Worm (Caenorhabditis elegans) whole organism, L1 larva: ENCODE results near the gene syp-2.

Experiments used
- aly-2 ChIP-seq: fragments of 150-350 bp; optimal IDR thresholded peaks from 2 replicates; lab custom pipeline; 2014; ENCODE audit warnings: missing biosample characterization, missing genetic modification characterization
- ama-1 ChIP-seq: fragments of 150-350 bp; optimal IDR thresholded peaks from 2 replicates; lab custom pipeline; 2014
- ceh-63 ChIP-seq: fragments of 200-800 bp; sonication (Bioruptor generic); optimal IDR thresholded peaks from 2 replicates; lab custom pipeline; 2018; ENCODE audit warnings: mild to moderate bottlenecking, missing genetic modification characterization, missing compliant biosample characterization
- ceh-82 ChIP-seq, 3 experiments: fragments of 150-350 bp in 1 of 3; sonication (generic microtip) in 2 of 3; optimal IDR thresholded peaks; 2 replicates each; lab custom pipeline; 2014 to 2017; ENCODE audit warnings: missing biosample characterization in 3 of 3, missing genetic modification characterization in 3 of 3
- efl-1 ChIP-seq, 4 experiments: fragments of 150-350 bp; optimal IDR thresholded peaks in 3 of 4; peaks in 1 of 4; 1 replicate in 1 of 4; 2 replicates in 3 of 4; lab custom pipeline; 2014; ENCODE audit warnings: missing biosample characterization in 2 of 4, missing genetic modification characterization in 2 of 4, missing genetic modification reagents in 2 of 4
- elt-3 ChIP-seq, 6 experiments: fragments of 150-350 bp in 1 of 6; sonication (generic microtip); optimal IDR thresholded peaks; 2 replicates each; lab custom pipeline; 2017 to 2018; ENCODE audit warnings: missing biosample characterization in 6 of 6, missing genetic modification characterization in 6 of 6, inconsistent platforms in 1 of 6
- lir-3 ChIP-seq: sonication (generic microtip); optimal IDR thresholded peaks from 2 replicates; lab custom pipeline; 2016; ENCODE audit warnings: mild to moderate bottlenecking, missing genetic modification characterization, moderate library complexity, missing compliant biosample characterization; ENCODE audit not compliant: poor library complexity
- mep-1 ChIP-seq: fragments of 150-350 bp; optimal IDR thresholded peaks from 2 replicates; lab custom pipeline; 2014; ENCODE audit warnings: missing biosample characterization, missing genetic modification characterization
- nhr-28 ChIP-seq: fragments of 150-350 bp; optimal IDR thresholded peaks from 2 replicates; lab custom pipeline; 2014; ENCODE audit warnings: missing biosample characterization, missing genetic modification characterization
- nhr-76 ChIP-seq: sonication (generic microtip); optimal IDR thresholded peaks from 2 replicates; lab custom pipeline; 2017; ENCODE audit warnings: missing biosample characterization, missing genetic modification characterization
- pag-3 ChIP-seq: sonication (generic microtip); optimal IDR thresholded peaks from 2 replicates; lab custom pipeline; 2017; ENCODE audit warnings: missing genetic modification characterization, mild to moderate bottlenecking, missing compliant biosample characterization, antibody characterized with exemption, borderline replicate concordance; ENCODE audit not compliant: insufficient read depth
- swsn-7 ChIP-seq: sonication (generic microtip); optimal IDR thresholded peaks from 2 replicates; lab custom pipeline; 2016; ENCODE audit warnings: missing genetic modification characterization, missing compliant biosample characterization
- tbx-2 ChIP-seq: sonication (generic microtip); optimal IDR thresholded peaks from 2 replicates; lab custom pipeline; 2016; ENCODE audit warnings: missing genetic modification characterization, missing compliant biosample characterization
- ztf-11 ChIP-seq, 2 experiments: sonication (generic microtip); optimal IDR thresholded peaks; 2 replicates each; lab custom pipeline; 2016 to 2017; ENCODE audit warnings: missing genetic modification characterization in 2 of 2, missing biosample characterization in 1 of 2, missing compliant biosample characterization in 1 of 2

- no peak for TF ChIP-seq elt-3 (tag; optimal IDR thresholded peaks at IDR 0.05; lab: Kevin White, UChicago)
- TF ChIP-seq lir-3 (tag; lab: Kevin White, UChicago): no peak
- no peak for TF ChIP-seq tbx-2
- TF ChIP-seq nhr-76 (tag; lab: Kevin White, UChicago): no peak
- TF ChIP-seq ceh-82 (tag; optimal IDR thresholded peaks at IDR 0.05; lab: Kevin White, UChicago): no peak
- TF ChIP-seq swsn-7 (tag; lab: Kevin White, UChicago): no peak
- no peak for TF ChIP-seq ceh-63
- TF ChIP-seq pag-3 (tag; lab: Kevin White, UChicago): no peak
- no peak for TF ChIP-seq aly-2 (tag; lab: Kevin White, UChicago)
- TF ChIP-seq mep-1 (tag; lab: Kevin White, UChicago): no peak
- TF ChIP-seq efl-1 (optimal IDR thresholded peaks at IDR 0.05; lab: Kevin White, UChicago): no peak
- no peak for TF ChIP-seq efl-1 (GFP tag; optimal IDR thresholded peaks at IDR 0.05 in 1 of 2; lab: Kevin White, UChicago)
- TF ChIP-seq ztf-11 (tag; optimal IDR thresholded peaks at IDR 0.05; lab: Kevin White, UChicago): no peak
- TF ChIP-seq nhr-28 (tag; lab: Kevin White, UChicago): no peak
- TF ChIP-seq ama-1: no peak
Measured at ce11 chrV:5488766-5489165, 47.5 kb upstream of the syp-2 start, which contains the start of gene grl-18.
